Worm (Caenorhabditis elegans) whole organism, mixed stage, embryonic: Measurements from ENCODE around the gene kin-26.

Source experiments
- M03D4.4 ChIP-seq: sonication (generic microtip); optimal IDR thresholded peaks from 2 replicates; lab custom pipeline; 2017; ENCODE audit warnings: mild to moderate bottlenecking, missing genetic modification characterization, missing compliant biosample characterization
- blmp-1 ChIP-seq: fragments of 150-350 bp; optimal IDR thresholded peaks from 2 replicates; lab custom pipeline; 2014; ENCODE audit warnings: missing biosample characterization, missing genetic modification characterization
- ceh-83 ChIP-seq: fragments of 200-800 bp; sonication (Bioruptor generic); optimal IDR thresholded peaks from 2 replicates; lab custom pipeline; 2018; ENCODE audit warnings: mild to moderate bottlenecking, missing genetic modification characterization, missing compliant biosample characterization
- cnd-1 ChIP-seq: fragments of 200-800 bp; sonication (Bioruptor generic); optimal IDR thresholded peaks from 2 replicates; lab custom pipeline; 2018; ENCODE audit warnings: mild to moderate bottlenecking, missing genetic modification characterization, missing compliant biosample characterization
- drap-1 ChIP-seq: fragments of 200-800 bp; sonication (Bioruptor generic); optimal IDR thresholded peaks from 3 replicates; lab custom pipeline; 2018; ENCODE audit warnings: mild to moderate bottlenecking, missing genetic modification characterization, missing compliant biosample characterization
- elt-1 ChIP-seq: sonication (generic microtip); optimal IDR thresholded peaks from 2 replicates; lab custom pipeline; 2017; ENCODE audit warnings: missing genetic modification characterization, mild to moderate bottlenecking, missing compliant biosample characterization, antibody characterized with exemption, moderate library complexity, borderline replicate concordance; ENCODE audit not compliant: insufficient read depth
- flh-1 ChIP-seq: fragments of 200-800 bp; sonication (Bioruptor generic); optimal IDR thresholded peaks from 2 replicates; lab custom pipeline; 2018; ENCODE audit warnings: mild to moderate bottlenecking, missing genetic modification characterization, moderate library complexity, missing compliant biosample characterization
- mab-5 ChIP-seq: fragments of 150-350 bp; optimal IDR thresholded peaks from 2 replicates; lab custom pipeline; 2014; ENCODE audit warnings: missing biosample characterization, missing genetic modification characterization
- mep-1 ChIP-seq: fragments of 150-350 bp; optimal IDR thresholded peaks from 2 replicates; lab custom pipeline; 2017; ENCODE audit warnings: missing biosample characterization, missing genetic modification reagents, missing genetic modification characterization, inconsistent platforms
- nhr-12 ChIP-seq: fragments of 150-350 bp; optimal IDR thresholded peaks from 2 replicates; lab custom pipeline; 2014; ENCODE audit warnings: missing biosample characterization, missing genetic modification characterization
- nhr-76 ChIP-seq: sonication (generic microtip); optimal IDR thresholded peaks from 2 replicates; lab custom pipeline; 2017; ENCODE audit warnings: missing biosample characterization, missing genetic modification characterization
- pha-4 ChIP-seq: fragments of 150-350 bp; optimal IDR thresholded peaks from 2 replicates; lab custom pipeline; 2018; ENCODE audit warnings: missing biosample characterization, missing genetic modification reagents, missing genetic modification characterization
- snpc-4 ChIP-seq: fragments of 150-350 bp; optimal IDR thresholded peaks from 2 replicates; lab custom pipeline; 2014; ENCODE audit warnings: missing biosample characterization, missing genetic modification characterization
- ztf-11 ChIP-seq: fragments of 150-350 bp; optimal IDR thresholded peaks from 2 replicates; lab custom pipeline; 2014; ENCODE audit warnings: missing biosample characterization, missing genetic modification characterization

- no peak for TF ChIP-seq blmp-1 (tag; lab: Kevin White, UChicago)
- TF ChIP-seq flh-1 (GFP tag; lab: Kevin White, UChicago) = no peak
- TF ChIP-seq mab-5 (tag; lab: Kevin White, UChicago) = no peak
- TF ChIP-seq drap-1 (GFP tag; lab: Kevin White, UChicago) = no peak
- TF ChIP-seq cnd-1 = no peak
- TF ChIP-seq pha-4 (tag; lab: Kevin White, UChicago) = no peak
- no peak for TF ChIP-seq ztf-11 (tag; lab: Kevin White, UChicago)
- no peak for TF ChIP-seq snpc-4 (tag; lab: Kevin White, UChicago)
- no peak for TF ChIP-seq nhr-12 (tag; lab: Kevin White, UChicago)
- TF ChIP-seq mep-1 (tag; lab: Kevin White, UChicago) = peak; percentile 31
- no peak for TF ChIP-seq elt-1 (tag; lab: Kevin White, UChicago)
- TF ChIP-seq nhr-76 (tag; lab: Kevin White, UChicago) = no peak
- TF ChIP-seq ceh-83 (GFP tag; lab: Kevin White, UChicago) = no peak
- TF ChIP-seq M03D4.4 (tag; lab: Kevin White, UChicago) = no peak
Measured at ce11 chrIV:7926102-7926840, 48.6 kb upstream of the kin-26 start, which contains the start of gene rps-2.
